Worm (Caenorhabditis elegans) whole organism, L4 larva: ENCODE measurements around the gene Y37E11AL.12.

Experiments used
- F10B5.3 ChIP-seq: sonication (generic microtip); optimal IDR thresholded peaks from 2 replicates; lab custom pipeline; 2016; ENCODE audit warnings: mild to moderate bottlenecking, missing genetic modification characterization, missing compliant biosample characterization
- F26F4.8 ChIP-seq: fragments of 200-800 bp; sonication (Bioruptor generic); conservative IDR thresholded peaks from 2 replicates; pipeline ENCODE4 v1.3.6; 2022; ENCODE audit warnings: missing genetic modification characterization, missing compliant biosample characterization
- F49E8.2 ChIP-seq: sonication (generic microtip); optimal IDR thresholded peaks from 2 replicates; lab custom pipeline; 2016; ENCODE audit warnings: missing compliant biosample characterization, mild to moderate bottlenecking, missing genetic modification characterization, borderline replicate concordance
- R02D3.7 ChIP-seq: fragments of 150-350 bp; sonication (generic microtip); optimal IDR thresholded peaks from 3 replicates; lab custom pipeline; 2014; ENCODE audit warnings: missing biosample characterization, missing genetic modification characterization
- T20F7.1 ChIP-seq: fragments of 200-800 bp; sonication (Bioruptor generic); optimal IDR thresholded peaks from 2 replicates; lab custom pipeline; 2018; ENCODE audit warnings: mild to moderate bottlenecking, missing genetic modification characterization, missing compliant biosample characterization
- T26A8.4 ChIP-seq: fragments of 200-800 bp; sonication (Bioruptor generic); IDR thresholded peaks from 2 replicates; pipeline ENCODE4 v1.3.6; 2022; ENCODE audit warnings: missing genetic modification characterization, missing compliant biosample characterization
- Y105C5A.15 ChIP-seq: fragments of 200-800 bp; sonication (Bioruptor generic); IDR thresholded peaks from 2 replicates; pipeline ENCODE4 v1.3.6; 2022; ENCODE audit warnings: missing genetic modification characterization, missing compliant biosample characterization
- ama-1 ChIP-seq: fragments of 150-350 bp; optimal IDR thresholded peaks from 2 replicates; lab custom pipeline; 2014; ENCODE audit warnings: inconsistent platforms, mixed read lengths
- arid-1 ChIP-seq: fragments of 200-800 bp; sonication (Bioruptor generic); conservative IDR thresholded peaks from 2 replicates; pipeline ENCODE4 v1.3.6; 2022; ENCODE audit warnings: missing genetic modification reagents, missing genetic modification characterization, missing compliant biosample characterization
- ceh-20 ChIP-seq: fragments of 200-800 bp; sonication (Bioruptor generic); IDR thresholded peaks from 2 replicates; pipeline ENCODE4 v1.3.6; 2022; ENCODE audit warnings: missing genetic modification reagents, missing genetic modification characterization, missing compliant biosample characterization
- ceh-32 ChIP-seq: sonication (generic microtip); optimal IDR thresholded peaks from 2 replicates; lab custom pipeline; 2016; ENCODE audit warnings: mild to moderate bottlenecking, missing genetic modification characterization, missing compliant biosample characterization; ENCODE audit not compliant: poor library complexity
- ceh-44 ChIP-seq: fragments of 200-800 bp; sonication (Bioruptor generic); IDR thresholded peaks from 2 replicates; pipeline ENCODE4 v1.3.6; 2022; ENCODE audit warnings: missing genetic modification reagents, missing genetic modification characterization, missing compliant biosample characterization
- ceh-62 ChIP-seq: sonication (generic microtip); optimal IDR thresholded peaks from 2 replicates; lab custom pipeline; 2017; ENCODE audit warnings: missing biosample characterization, missing genetic modification characterization
- cey-2 ChIP-seq: sonication (generic microtip); optimal IDR thresholded peaks from 3 replicates; lab custom pipeline; 2017; ENCODE audit warnings: missing genetic modification characterization, mild to moderate bottlenecking, missing compliant biosample characterization, antibody characterized with exemption, borderline replicate concordance; ENCODE audit not compliant: insufficient read depth
- daf-12 ChIP-seq: fragments of 150-350 bp; optimal IDR thresholded peaks from 2 replicates; lab custom pipeline; 2014; ENCODE audit warnings: missing biosample characterization, missing genetic modification reagents, missing genetic modification characterization
- daf-16 ChIP-seq, 3 experiments: sonication (generic microtip); optimal IDR thresholded peaks; 2 replicates each; lab custom pipeline; 2016 to 2017; ENCODE audit warnings: missing genetic modification characterization in 3 of 3, missing genetic modification reagents in 3 of 3, mild to moderate bottlenecking in 2 of 3, missing compliant biosample characterization in 2 of 3, missing biosample characterization in 1 of 3, moderate library complexity in 1 of 3
- daf-19 ChIP-seq: fragments of 200-800 bp; sonication (Bioruptor generic); conservative IDR thresholded peaks from 2 replicates; pipeline ENCODE4 v1.3.6; 2022; ENCODE audit warnings: missing genetic modification characterization, missing compliant biosample characterization
- dmd-9 ChIP-seq: fragments of 200-800 bp; sonication (Bioruptor generic); IDR thresholded peaks from 2 replicates; pipeline ENCODE4 v1.3.6; 2022; ENCODE audit warnings: missing genetic modification reagents, missing genetic modification characterization, missing compliant biosample characterization
- dpl-1 ChIP-seq: fragments of 150-350 bp; optimal IDR thresholded peaks from 2 replicates; lab custom pipeline; 2014; ENCODE audit warnings: missing biosample characterization, missing genetic modification reagents, missing genetic modification characterization
- duxl-1 ChIP-seq: sonication (generic microtip); optimal IDR thresholded peaks from 2 replicates; lab custom pipeline; 2016; ENCODE audit warnings: mild to moderate bottlenecking, missing genetic modification characterization, moderate library complexity, missing compliant biosample characterization; ENCODE audit not compliant: poor library complexity
- egl-27 ChIP-seq: sonication (generic microtip); optimal IDR thresholded peaks from 3 replicates; lab custom pipeline; 2017; ENCODE audit warnings: missing biosample characterization, missing genetic modification reagents, missing genetic modification characterization
- egl-43 ChIP-seq: fragments of 200-800 bp; sonication (Bioruptor generic); IDR thresholded peaks from 2 replicates; pipeline ENCODE4 v1.3.6; 2022; ENCODE audit warnings: missing genetic modification reagents, missing genetic modification characterization, missing compliant biosample characterization
- hlh-30 ChIP-seq: sonication (generic microtip); optimal IDR thresholded peaks from 2 replicates; lab custom pipeline; 2017; ENCODE audit warnings: antibody characterized with exemption, mild to moderate bottlenecking, missing genetic modification characterization, missing compliant biosample characterization; ENCODE audit not compliant: insufficient read depth
- lim-7 ChIP-seq: fragments of 200-800 bp; sonication (Bioruptor generic); IDR thresholded peaks from 2 replicates; pipeline ENCODE4 v1.3.6; 2022; ENCODE audit warnings: missing genetic modification characterization, missing compliant biosample characterization
- lin-15B ChIP-seq: fragments of 150-350 bp; sonication (generic microtip); optimal IDR thresholded peaks from 3 replicates; lab custom pipeline; 2014; ENCODE audit warnings: missing biosample characterization, missing genetic modification characterization
- lin-38 ChIP-seq: fragments of 200-800 bp; sonication (Bioruptor generic); IDR thresholded peaks from 2 replicates; pipeline ENCODE4 v1.3.6; 2022; ENCODE audit warnings: missing genetic modification reagents, missing genetic modification characterization, missing compliant biosample characterization
- lsy-2 ChIP-seq, 2 experiments: fragments of 150-350 bp in 1 of 2; sonication (generic microtip) in 1 of 2; optimal IDR thresholded peaks; 2 replicates each; lab custom pipeline; 2014 to 2017; ENCODE audit warnings: missing biosample characterization in 2 of 2, missing genetic modification characterization in 2 of 2
- madf-9 ChIP-seq: fragments of 200-800 bp; sonication (Bioruptor generic); conservative IDR thresholded peaks from 2 replicates; pipeline ENCODE4 v1.3.6; 2022; ENCODE audit warnings: missing genetic modification reagents, missing genetic modification characterization, missing compliant biosample characterization
- mdl-1 ChIP-seq, 2 experiments: fragments of 150-350 bp in 1 of 2; sonication (generic microtip) in 1 of 2; optimal IDR thresholded peaks; 2 replicates each; lab custom pipeline; 2014 to 2017; ENCODE audit warnings: missing biosample characterization in 2 of 2, missing genetic modification characterization in 2 of 2
- mep-1 ChIP-seq: fragments of 150-350 bp; sonication (generic microtip); optimal IDR thresholded peaks from 3 replicates; lab custom pipeline; 2014; ENCODE audit warnings: missing biosample characterization, missing genetic modification characterization
- mxl-3 ChIP-seq: fragments of 200-800 bp; sonication (Bioruptor generic); optimal IDR thresholded peaks from 2 replicates; lab custom pipeline; 2018; ENCODE audit warnings: mild to moderate bottlenecking, missing genetic modification characterization, missing compliant biosample characterization
- nhr-102 ChIP-seq: sonication (generic microtip); optimal IDR thresholded peaks from 2 replicates; lab custom pipeline; 2016; ENCODE audit warnings: mild to moderate bottlenecking, missing genetic modification characterization, moderate library complexity, missing compliant biosample characterization
- nhr-11 ChIP-seq: fragments of 150-350 bp; optimal IDR thresholded peaks from 2 replicates; lab custom pipeline; 2014; ENCODE audit warnings: missing biosample characterization, missing genetic modification characterization
- nhr-237 ChIP-seq: sonication (generic microtip); optimal IDR thresholded peaks from 2 replicates; lab custom pipeline; 2017; ENCODE audit warnings: missing biosample characterization, missing genetic modification characterization
- nhr-41 ChIP-seq: fragments of 200-800 bp; sonication (Bioruptor generic); IDR thresholded peaks from 2 replicates; pipeline ENCODE4 v1.3.6; 2022; ENCODE audit warnings: missing genetic modification reagents, missing genetic modification characterization, missing compliant biosample characterization
- nhr-76 ChIP-seq: fragments of 150-350 bp; optimal IDR thresholded peaks from 2 replicates; lab custom pipeline; 2014; ENCODE audit warnings: missing biosample characterization, missing genetic modification characterization
- pha-4 ChIP-seq, 2 experiments: fragments of 150-350 bp in 1 of 2; fragments of 200-800 bp in 1 of 2; sonication (Bioruptor generic) in 1 of 2; IDR thresholded peaks in 1 of 2; optimal IDR thresholded peaks in 1 of 2; 2 replicates each; pipeline versions ENCODE4 v1.3.6 to Lab custom; 2014 to 2022; ENCODE audit warnings: missing genetic modification characterization in 2 of 2, missing genetic modification reagents in 2 of 2, missing biosample characterization in 1 of 2, missing compliant biosample characterization in 1 of 2
- rbr-2 ChIP-seq: sonication (generic microtip); optimal IDR thresholded peaks from 2 replicates; lab custom pipeline; 2016; ENCODE audit warnings: missing genotype, missing genetic modification characterization, missing compliant biosample characterization
- saeg-2 ChIP-seq: fragments of 200-800 bp; sonication (Bioruptor generic); IDR thresholded peaks from 2 replicates; pipeline ENCODE4 v1.3.6; 2022; ENCODE audit warnings: missing genetic modification reagents, missing genetic modification characterization, missing compliant biosample characterization
- sdz-12 ChIP-seq: fragments of 200-800 bp; sonication (Bioruptor generic); optimal IDR thresholded peaks from 2 replicates; lab custom pipeline; 2018; ENCODE audit warnings: mild to moderate bottlenecking, missing genetic modification characterization, missing compliant biosample characterization
- snpc-4 ChIP-seq: fragments of 150-350 bp; optimal IDR thresholded peaks from 2 replicates; lab custom pipeline; 2014; ENCODE audit warnings: missing biosample characterization, missing genetic modification characterization
- spr-1 ChIP-seq: sonication (generic microtip); optimal IDR thresholded peaks from 2 replicates; lab custom pipeline; 2016; ENCODE audit warnings: mild to moderate bottlenecking, missing genetic modification characterization, missing compliant biosample characterization
- tra-1 ChIP-seq: fragments of 200-800 bp; sonication (Bioruptor generic); IDR thresholded peaks from 2 replicates; pipeline ENCODE4 v1.3.6; 2022; ENCODE audit warnings: missing genetic modification reagents, missing genetic modification characterization, missing compliant biosample characterization
- unc-130 ChIP-seq: sonication (generic microtip); optimal IDR thresholded peaks from 2 replicates; lab custom pipeline; 2016; ENCODE audit warnings: missing genetic modification reagents, missing genetic modification characterization, missing compliant biosample characterization
- unc-39 ChIP-seq: sonication (generic microtip); optimal IDR thresholded peaks from 2 replicates; lab custom pipeline; 2017; ENCODE audit warnings: missing biosample characterization, missing genetic modification characterization
- unc-62 ChIP-seq, 3 experiments: fragments of 150-350 bp in 1 of 3; sonication (generic microtip); optimal IDR thresholded peaks in 2 of 3; peaks in 1 of 3; 1 replicate in 1 of 3; 2 replicates in 2 of 3; lab custom pipeline; 2014 to 2017; ENCODE audit warnings: missing biosample characterization in 3 of 3, missing genetic modification characterization in 3 of 3, missing genetic modification reagents in 3 of 3, missing genotype in 1 of 3
- vab-7 ChIP-seq: fragments of 200-800 bp; sonication (Bioruptor generic); IDR thresholded peaks from 2 replicates; pipeline ENCODE4 v1.3.6; 2022; ENCODE audit warnings: missing genetic modification reagents, missing genetic modification characterization, missing compliant biosample characterization
- zag-1 ChIP-seq: fragments of 150-350 bp; optimal IDR thresholded peaks from 2 replicates; lab custom pipeline; 2014; ENCODE audit warnings: missing biosample characterization, missing genetic modification characterization
- zfp-2 ChIP-seq: sonication (generic microtip); optimal IDR thresholded peaks from 2 replicates; lab custom pipeline; 2016; ENCODE audit warnings: mild to moderate bottlenecking, missing genetic modification characterization, missing compliant biosample characterization

Gene Y37E11AL.12

DNA sequence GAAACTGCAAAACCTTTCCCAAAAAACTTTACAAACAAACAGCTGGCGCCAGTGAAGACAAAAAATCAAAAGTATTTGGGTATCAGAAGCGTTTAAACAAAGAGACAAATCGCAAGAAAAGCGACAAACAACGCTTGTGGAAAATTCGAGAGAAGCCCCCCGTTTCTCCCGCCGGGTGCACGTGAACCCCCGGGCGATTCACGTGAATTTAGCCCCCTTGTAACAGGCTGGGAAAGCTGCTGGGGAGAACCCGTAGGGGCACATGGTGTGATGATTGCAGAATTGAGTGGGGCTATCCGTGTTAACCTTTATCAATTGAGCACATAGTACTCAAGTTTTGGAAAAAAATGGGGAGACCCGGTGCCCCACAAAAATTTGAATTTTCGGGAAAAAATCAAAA is 47.6 kb downstream of the Y37E11AL.12 start (continued):
- peak; percentile 39; the same call in 1 of the 2 replicates for TF ChIP-seq pha-4 (GFP tag; IDR thresholded peaks at IDR 0.05; lab: Robert Waterston, UW)
- TF ChIP-seq pha-4 (tag; optimal IDR thresholded peaks at IDR 0.05; lab: Kevin White, UChicago): no peak
- TF ChIP-seq unc-130 (GFP tag; lab: Kevin White, UChicago): no peak
- TF ChIP-seq T20F7.1: no peak
- no peak for TF ChIP-seq madf-9 (GFP tag; lab: Robert Waterston, UW)
- no peak for TF ChIP-seq ceh-62 (tag; lab: Kevin White, UChicago)
- TF ChIP-seq daf-12 (tag; lab: Kevin White, UChicago): no peak
- TF ChIP-seq zfp-2: no peak
- TF ChIP-seq cey-2 (tag; lab: Kevin White, UChicago): no peak
- TF ChIP-seq R02D3.7 (tag; lab: Kevin White, UChicago): no peak
- TF ChIP-seq tra-1 (GFP tag; lab: Robert Waterston, UW): peak; percentile 74
- TF ChIP-seq ceh-32: no peak
- TF ChIP-seq nhr-11 (tag; lab: Kevin White, UChicago): peak; percentile 82
- peak; percentile 68; the same call in 1 of the 2 replicates for TF ChIP-seq saeg-2 (GFP tag; lab: Robert Waterston, UW)
- TF ChIP-seq nhr-102 (tag; lab: Kevin White, UChicago): no peak
- peak in 1 of 2 experiments; percentile 69 for TF ChIP-seq unc-62 (GFP tag; optimal IDR thresholded peaks at IDR 0.05 in 1 of 2; lab: Kevin White, UChicago)
- no peak for TF ChIP-seq unc-62 (tag; optimal IDR thresholded peaks at IDR 0.05; lab: Kevin White, UChicago)
- TF ChIP-seq egl-27 (tag; lab: Kevin White, UChicago): no peak
- TF ChIP-seq F26F4.8 (GFP tag; lab: Robert Waterston, UW): no peak
- peak; percentile 89 for TF ChIP-seq hlh-30
- TF ChIP-seq unc-39 (tag; lab: Kevin White, UChicago): no peak
- peak; percentile 45; the same call in 1 of the 2 replicates for TF ChIP-seq lin-38 (GFP tag; lab: Robert Waterston, UW)
- TF ChIP-seq ama-1 (lab: Kevin White, UChicago): no peak
- TF ChIP-seq arid-1: no peak
- peak; percentile 75 for TF ChIP-seq mxl-3
- TF ChIP-seq nhr-237 (tag; lab: Kevin White, UChicago): no peak
- TF ChIP-seq mep-1 (tag; lab: Kevin White, UChicago): no peak
- TF ChIP-seq lsy-2 (tag; optimal IDR thresholded peaks at IDR 0.05; lab: Kevin White, UChicago): peak in 1 of 2 experiments; percentile 48
- no peak for TF ChIP-seq lim-7 (GFP tag; lab: Robert Waterston, UW)
- no peak for TF ChIP-seq nhr-41
- no peak for TF ChIP-seq nhr-76 (tag; lab: Kevin White, UChicago)
- no peak for TF ChIP-seq ceh-44
- TF ChIP-seq mdl-1 (tag; optimal IDR thresholded peaks at IDR 0.05; lab: Kevin White, UChicago): peak; percentile 73 to 79
- peak; percentile 48; the same call in 1 of the 2 replicates for TF ChIP-seq T26A8.4 (GFP tag; lab: Robert Waterston, UW)
- peak; percentile 28 for TF ChIP-seq rbr-2
- no peak for TF ChIP-seq sdz-12 (GFP tag; lab: Kevin White, UChicago)
- peak; percentile 24 for TF ChIP-seq dpl-1 (GFP tag; lab: Kevin White, UChicago)
- no peak for TF ChIP-seq snpc-4 (tag; lab: Kevin White, UChicago)
- TF ChIP-seq lin-15B (tag; lab: Kevin White, UChicago): no peak
- peak in 1 of 2 experiments; percentile 90 for TF ChIP-seq daf-16 (GFP tag; optimal IDR thresholded peaks at IDR 0.05; lab: Kevin White, UChicago)
- peak; percentile 82 for TF ChIP-seq daf-16 (tag; optimal IDR thresholded peaks at IDR 0.05; lab: Kevin White, UChicago)
- peak; percentile 91 for TF ChIP-seq ceh-20 (GFP tag; lab: Robert Waterston, UW)
- no peak for TF ChIP-seq duxl-1 (tag; lab: Kevin White, UChicago)
- no peak for TF ChIP-seq spr-1
- no peak for TF ChIP-seq F49E8.2 (tag; lab: Kevin White, UChicago)
- TF ChIP-seq dmd-9 (GFP tag; lab: Robert Waterston, UW): no peak
- TF ChIP-seq vab-7: no peak
- TF ChIP-seq Y105C5A.15: no peak
- TF ChIP-seq daf-19: no peak
- no peak for TF ChIP-seq F10B5.3 (tag; lab: Kevin White, UChicago)
- no peak for TF ChIP-seq egl-43 (GFP tag; lab: Robert Waterston, UW)
- TF ChIP-seq zag-1 (tag; lab: Kevin White, UChicago): no peak
